Worm (Caenorhabditis elegans): Measurements from ENCODE around the gene C34C12.8.

- TF ChIP-seq him-1 (tag; optimal IDR thresholded peaks at IDR 0.05) (no peak), W03F9.2 (tag; optimal IDR thresholded peaks at IDR 0.05) (no peak), dao-5 (tag; optimal IDR thresholded peaks at IDR 0.05) (no peak)
Observed at ce11 chrIII:3417453-3417852, 42.8 kb upstream of the C34C12.8 start.

Data from whole organism, L4/young adult.